Worm (Caenorhabditis elegans) whole organism, L1 larva: ENCODE data around the gene Y54F10AL.1.

ENCODE experiments used
- F16B12.6 ChIP-seq: fragments of 150-350 bp; optimal IDR thresholded peaks from 2 replicates; lab custom pipeline; 2014; ENCODE audit warnings: missing biosample characterization, missing genetic modification characterization
- aly-2 ChIP-seq: fragments of 150-350 bp; optimal IDR thresholded peaks from 2 replicates; lab custom pipeline; 2014; ENCODE audit warnings: missing biosample characterization, missing genetic modification characterization
- ceh-63 ChIP-seq: fragments of 200-800 bp; sonication (Bioruptor generic); optimal IDR thresholded peaks from 2 replicates; lab custom pipeline; 2018; ENCODE audit warnings: mild to moderate bottlenecking, missing genetic modification characterization, missing compliant biosample characterization
- ceh-8 ChIP-seq: fragments of 200-800 bp; sonication (Bioruptor generic); optimal IDR thresholded peaks from 2 replicates; lab custom pipeline; 2018; ENCODE audit warnings: mild to moderate bottlenecking, missing genetic modification characterization, moderate library complexity, missing compliant biosample characterization
- dpl-1 ChIP-seq, 3 experiments: fragments of 150-350 bp in 2 of 3; sonication (generic microtip) in 1 of 3; optimal IDR thresholded peaks; 2 replicates each; lab custom pipeline; 2014 to 2017; ENCODE audit warnings: missing biosample characterization in 3 of 3, missing genetic modification characterization in 3 of 3, missing genetic modification reagents in 3 of 3
- efl-1 ChIP-seq, 4 experiments: fragments of 150-350 bp; optimal IDR thresholded peaks in 3 of 4; peaks in 1 of 4; 1 replicate in 1 of 4; 2 replicates in 3 of 4; lab custom pipeline; 2014; ENCODE audit warnings: missing biosample characterization in 2 of 4, missing genetic modification characterization in 2 of 4, missing genetic modification reagents in 2 of 4
- elt-2 ChIP-seq: sonication (generic microtip); optimal IDR thresholded peaks from 2 replicates; lab custom pipeline; 2016; ENCODE audit warnings: missing genetic modification characterization, mild to moderate bottlenecking, inconsistent platforms, missing compliant biosample characterization, missing genetic modification reagents
- fos-1 ChIP-seq: fragments of 150-350 bp; optimal IDR thresholded peaks from 2 replicates; lab custom pipeline; 2014; ENCODE audit warnings: missing biosample characterization, missing genetic modification characterization
- hpl-2 ChIP-seq: fragments of 150-350 bp; optimal IDR thresholded peaks from 2 replicates; lab custom pipeline; 2014; ENCODE audit warnings: missing biosample characterization, missing genetic modification reagents, missing genetic modification characterization
- irx-1 ChIP-seq: sonication (generic microtip); optimal IDR thresholded peaks from 2 replicates; lab custom pipeline; 2016; ENCODE audit warnings: missing genetic modification characterization, missing compliant biosample characterization
- isw-1 ChIP-seq: fragments of 200-800 bp; sonication (Bioruptor generic); IDR thresholded peaks from 2 replicates; pipeline ENCODE4 v1.3.6; 2022; ENCODE audit warnings: missing genetic modification characterization, missing compliant biosample characterization
- lin-13 ChIP-seq: fragments of 150-350 bp; optimal IDR thresholded peaks from 2 replicates; lab custom pipeline; 2014; ENCODE audit warnings: missing biosample characterization, missing genetic modification reagents, missing genetic modification characterization
- lin-14 ChIP-seq: fragments of 200-800 bp; sonication (Bioruptor generic); optimal IDR thresholded peaks from 2 replicates; lab custom pipeline; 2018; ENCODE audit warnings: mild to moderate bottlenecking, missing genetic modification characterization, moderate library complexity, missing compliant biosample characterization
- lsy-2 ChIP-seq, 2 experiments: fragments of 150-350 bp; optimal IDR thresholded peaks; 2 replicates each; lab custom pipeline; 2014; ENCODE audit warnings: missing biosample characterization in 2 of 2, missing genetic modification characterization in 2 of 2
- mab-9 ChIP-seq: fragments of 200-800 bp; sonication (Bioruptor generic); IDR thresholded peaks from 2 replicates; pipeline ENCODE4 v1.3.6; 2022; ENCODE audit warnings: missing genetic modification reagents, missing genetic modification characterization, missing compliant biosample characterization
- mdl-1 ChIP-seq, 2 experiments: fragments of 150-350 bp; optimal IDR thresholded peaks; 2 replicates each; lab custom pipeline; 2014 to 2017; ENCODE audit warnings: missing biosample characterization in 2 of 2, missing genetic modification characterization in 2 of 2, inconsistent platforms in 1 of 2
- mef-2 ChIP-seq: fragments of 150-350 bp; optimal IDR thresholded peaks from 2 replicates; lab custom pipeline; 2014; ENCODE audit warnings: missing biosample characterization, missing genetic modification characterization
- nhr-19 ChIP-seq: fragments of 200-800 bp; sonication (Bioruptor generic); conservative IDR thresholded peaks from 2 replicates; pipeline ENCODE4 v1.3.6; 2022; ENCODE audit warnings: missing genetic modification characterization, missing compliant biosample characterization
- nhr-20 ChIP-seq: sonication (generic microtip); optimal IDR thresholded peaks from 2 replicates; lab custom pipeline; 2016; ENCODE audit warnings: mild to moderate bottlenecking, missing genetic modification characterization, missing compliant biosample characterization
- nhr-28 ChIP-seq: fragments of 150-350 bp; optimal IDR thresholded peaks from 2 replicates; lab custom pipeline; 2014; ENCODE audit warnings: missing biosample characterization, missing genetic modification characterization
- nhr-47 ChIP-seq: sonication (generic microtip); optimal IDR thresholded peaks from 2 replicates; lab custom pipeline; 2016; ENCODE audit warnings: mild to moderate bottlenecking, missing genetic modification characterization, moderate library complexity, missing compliant biosample characterization
- nhr-85 ChIP-seq: sonication (generic microtip); peaks from one replicate; lab custom pipeline; 2016; ENCODE audit warnings: missing genetic modification characterization, inconsistent platforms, missing compliant biosample characterization
- pag-3 ChIP-seq: sonication (generic microtip); optimal IDR thresholded peaks from 2 replicates; lab custom pipeline; 2017; ENCODE audit warnings: missing genetic modification characterization, mild to moderate bottlenecking, missing compliant biosample characterization, antibody characterized with exemption, borderline replicate concordance; ENCODE audit not compliant: insufficient read depth
- pqm-1 ChIP-seq: sonication (generic microtip); optimal IDR thresholded peaks from 3 replicates; lab custom pipeline; 2017; ENCODE audit warnings: missing biosample characterization, missing genetic modification characterization
- skn-1 ChIP-seq: fragments of 150-350 bp; optimal IDR thresholded peaks from 2 replicates; lab custom pipeline; 2014; ENCODE audit warnings: missing biosample characterization, missing genetic modification characterization
- snu-23 ChIP-seq: sonication (generic microtip); optimal IDR thresholded peaks from 2 replicates; lab custom pipeline; 2016; ENCODE audit warnings: missing genetic modification characterization, missing compliant biosample characterization
- sptf-1 ChIP-seq: fragments of 150-350 bp; optimal IDR thresholded peaks from 2 replicates; lab custom pipeline; 2014; ENCODE audit warnings: missing biosample characterization, missing genetic modification characterization
- sup-37 ChIP-seq: fragments of 200-800 bp; sonication (Bioruptor generic); optimal IDR thresholded peaks from 2 replicates; lab custom pipeline; 2018; ENCODE audit warnings: mild to moderate bottlenecking, missing genetic modification characterization, missing compliant biosample characterization
- tbx-2 ChIP-seq: sonication (generic microtip); optimal IDR thresholded peaks from 2 replicates; lab custom pipeline; 2016; ENCODE audit warnings: missing genetic modification characterization, missing compliant biosample characterization
- tlp-1 ChIP-seq: fragments of 150-350 bp; optimal IDR thresholded peaks from 2 replicates; lab custom pipeline; 2014; ENCODE audit warnings: missing biosample characterization, missing genetic modification characterization
- unc-30 ChIP-seq: sonication (generic microtip); optimal IDR thresholded peaks from 2 replicates; lab custom pipeline; 2017; ENCODE audit warnings: missing biosample characterization, missing genetic modification characterization
- xbp-1 ChIP-seq: sonication (generic microtip); optimal IDR thresholded peaks from 2 replicates; lab custom pipeline; 2016; ENCODE audit warnings: missing genetic modification characterization, missing compliant biosample characterization

Y54F10AL.1 gene

DNA sequence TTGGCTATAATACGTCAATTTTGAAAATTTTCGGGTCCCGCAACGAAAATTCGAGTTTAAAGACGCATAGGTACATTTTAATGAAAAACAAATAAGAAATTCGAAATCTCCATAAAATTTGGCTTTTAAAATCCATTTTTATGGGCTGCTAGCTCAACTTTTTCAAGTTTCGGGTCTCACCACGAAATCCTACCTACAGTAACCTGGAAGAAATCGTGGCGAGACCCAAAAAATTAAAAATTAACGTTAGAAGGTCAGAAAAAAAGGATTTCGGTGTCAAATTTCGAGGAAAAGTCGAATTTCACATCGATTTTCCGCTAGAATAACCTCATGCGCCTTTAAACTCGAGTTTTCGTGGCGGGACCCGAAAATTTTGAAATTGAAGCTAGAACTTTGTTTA, 5.3 kb upstream of the Y54F10AL.1 start:
- TF ChIP-seq lin-13 (GFP tag; lab: Kevin White, UChicago) (peak; percentile 51), nhr-85 (tag; lab: Kevin White, UChicago) (peak; percentile 58), lsy-2 (tag; optimal IDR thresholded peaks at IDR 0.05; lab: Kevin White, UChicago) (peak; percentile 30 to 61), skn-1 (tag; lab: Kevin White, UChicago) (no peak), unc-30 (no peak)

DNA sequence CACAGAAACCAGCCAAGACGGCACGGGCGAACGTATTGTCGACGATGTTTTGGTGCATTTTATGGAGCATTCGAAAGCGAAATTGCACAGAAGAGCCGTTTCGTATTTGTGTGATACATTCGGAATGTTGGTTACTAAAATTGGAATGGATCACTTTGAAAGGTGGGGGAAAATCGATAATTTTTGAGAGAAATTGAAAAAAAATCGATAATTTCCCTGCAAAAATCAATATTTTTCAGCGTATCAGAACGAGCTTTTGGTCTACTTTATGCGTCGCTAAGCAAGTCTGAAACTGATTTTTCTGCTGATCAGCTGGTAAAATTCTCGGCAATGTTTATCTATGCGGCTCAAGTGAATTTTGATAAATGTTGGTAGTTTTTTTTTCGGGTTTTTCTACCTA, 4.8 kb upstream of the Y54F10AL.1 start:
- no peak for TF ChIP-seq tbx-2 (tag; lab: Kevin White, UChicago)
- TF ChIP-seq irx-1: no peak
- TF ChIP-seq hpl-2 (GFP tag; lab: Kevin White, UChicago): no peak
- no peak for TF ChIP-seq xbp-1 (tag; lab: Kevin White, UChicago)
- TF ChIP-seq ceh-8 (GFP tag; lab: Kevin White, UChicago): no peak
- TF ChIP-seq aly-2: no peak
- no peak for TF ChIP-seq tlp-1
- TF ChIP-seq nhr-19 (GFP tag; lab: Robert Waterston, UW): no peak
- TF ChIP-seq F16B12.6 (tag; lab: Kevin White, UChicago): no peak
- TF ChIP-seq nhr-20: no peak
- TF ChIP-seq snu-23 (GFP tag; lab: Kevin White, UChicago): no peak
- TF ChIP-seq nhr-28 (tag; lab: Kevin White, UChicago): no peak
- TF ChIP-seq sptf-1 (tag; lab: Kevin White, UChicago): no peak
- no peak for TF ChIP-seq mef-2
- TF ChIP-seq nhr-47: no peak

DNA sequence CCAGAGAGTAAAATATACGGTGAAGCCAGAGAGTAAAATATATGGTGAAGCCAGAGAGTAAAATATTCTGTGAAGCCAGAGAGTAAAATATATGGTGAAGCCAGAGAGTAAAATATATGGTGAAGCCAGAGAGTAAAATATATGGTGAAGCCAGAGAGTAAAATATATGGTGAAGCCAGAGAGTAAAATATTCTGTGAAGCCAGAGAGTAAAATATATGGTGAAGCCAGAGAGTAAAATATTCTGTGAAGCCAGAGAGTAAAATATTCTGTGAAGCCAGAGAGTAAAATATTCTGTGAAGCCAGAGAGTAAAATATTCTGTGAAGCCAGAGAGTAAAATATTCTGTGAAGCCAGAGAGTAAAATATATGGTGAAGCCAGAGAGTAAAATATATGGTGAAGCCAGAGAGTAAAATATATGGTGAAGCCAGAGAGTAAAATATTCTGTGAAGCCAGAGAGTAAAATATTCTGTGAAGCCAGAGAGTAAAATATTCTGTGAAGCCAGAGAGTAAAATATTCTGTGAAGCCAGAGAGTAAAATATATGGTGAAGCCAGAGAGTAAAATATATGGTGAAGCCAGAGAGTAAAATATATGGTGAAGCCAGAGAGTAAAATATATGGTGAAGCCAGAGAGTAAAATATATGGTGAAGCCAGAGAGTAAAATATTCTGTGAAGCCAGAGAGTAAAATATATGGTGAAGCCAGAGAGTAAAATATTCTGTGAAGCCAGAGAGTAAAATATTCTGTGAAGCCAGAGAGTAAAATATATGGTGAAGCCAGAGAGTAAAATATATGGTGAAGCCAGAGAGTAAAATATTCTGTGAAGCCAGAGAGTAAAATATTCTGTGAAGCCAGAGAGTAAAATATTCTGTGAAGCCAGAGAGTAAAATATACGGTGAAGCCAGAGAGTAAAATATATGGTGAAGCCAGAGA, 10.0 kb downstream of the Y54F10AL.1 start:
- peak; percentile 69; the same call in 1 of the 2 replicates for TF ChIP-seq mab-9 (GFP tag; lab: Robert Waterston, UW)

ce11 chrIII:2506463-2506862, 19.0 kb downstream of the Y54F10AL.1 start:
- TF ChIP-seq mab-9 (GFP tag; lab: Robert Waterston, UW): no peak
- TF ChIP-seq efl-1 (optimal IDR thresholded peaks at IDR 0.05; lab: Kevin White, UChicago): no peak
- peak in 1 of 2 experiments; percentile 12 for TF ChIP-seq efl-1 (GFP tag; optimal IDR thresholded peaks at IDR 0.05 in 1 of 2; lab: Kevin White, UChicago)

- TF ChIP-seq lin-14 (GFP tag; lab: Kevin White, UChicago) (no peak), pqm-1 (peak; percentile 93), tlp-1 (peak; percentile 73), elt-2 (tag; lab: Kevin White, UChicago) (peak; percentile 83)
These were observed 20.4 kb downstream of the Y54F10AL.1 start, which contains the start of gene Y54F10AM.8 for ce11 chrIII:2507938-2508337. TSS of gene Y54F10AM.8 (minus strand) at chrIII:2507972.

- TF ChIP-seq nhr-47 (no peak), sup-37 (GFP tag; lab: Kevin White, UChicago) (no peak), dpl-1 (GFP tag; optimal IDR thresholded peaks at IDR 0.05; lab: Kevin White, UChicago) (no peak), lsy-2 (tag; optimal IDR thresholded peaks at IDR 0.05; lab: Kevin White, UChicago) (no peak), nhr-20 (no peak), isw-1 (GFP tag; lab: Robert Waterston, UW) (no peak), ceh-63 (no peak), fos-1 (tag; lab: Kevin White, UChicago) (no peak), mdl-1 (tag; optimal IDR thresholded peaks at IDR 0.05; lab: Kevin White, UChicago) (no peak), mab-9 (GFP tag; lab: Robert Waterston, UW) (no peak), pag-3 (no peak)
These were observed 21.0 kb downstream of the Y54F10AL.1 start, which contains the start of gene Y54F10AM.6 for ce11 chrIII:2508518-2508917. TSS of gene Y54F10AM.6 (plus strand) at chrIII:2508818.
